Fruit fly (Drosophila melanogaster): ENCODE measurements around the gene CG4730.

- TF ChIP-seq psq (GFP tag; optimal IDR thresholded peaks at IDR 0.05): no peak
- TF ChIP-seq Rel (GFP tag; optimal IDR thresholded peaks at IDR 0.05): no peak
- TF ChIP-seq Rel (tag; optimal IDR thresholded peaks at IDR 0.05): no peak
- no peak for TF ChIP-seq brk (GFP tag; optimal IDR thresholded peaks at IDR 0.05)
- TF ChIP-seq sv (GFP tag; optimal IDR thresholded peaks at IDR 0.05): no peak
- TF ChIP-seq usp (GFP tag; optimal IDR thresholded peaks at IDR 0.05): no peak
- no peak for TF ChIP-seq fru (GFP tag; optimal IDR thresholded peaks at IDR 0.05)
- TF ChIP-seq ey (GFP tag; optimal IDR thresholded peaks at IDR 0.05): no peak
- TF ChIP-seq dmrt93B (GFP tag; optimal IDR thresholded peaks at IDR 0.05): no peak
- no peak for TF ChIP-seq CrebA (GFP tag; optimal IDR thresholded peaks at IDR 0.05; ENCODE audit: borderline replicate concordance)
Observed at dm6 chr3R:25686698-25687420, 8.4 kb upstream of the CG4730 start, which contains the start of gene CLS.
